Fruit fly (Drosophila melanogaster): ENCODE results near the gene rudhira.

Gene rudhira

dm6 chrX:11816434-11816948 is at the start of gene rudhira, which contains the start of gene CG1578:
rudhira (plus strand) TSS chrX:11816898.
CG1578 (minus strand) TSS chrX:11816551.
- no peak for TF ChIP-seq Dll (optimal IDR thresholded peaks at IDR 0.05)
- TF ChIP-seq pan (optimal IDR thresholded peaks at IDR 0.05), result no peak
- no peak for TF ChIP-seq CG8478 (optimal IDR thresholded peaks at IDR 0.05)
- no peak for TF ChIP-seq EcR (GFP tag; optimal IDR thresholded peaks at IDR 0.05)
- TF ChIP-seq usp (GFP tag; optimal IDR thresholded peaks at IDR 0.05), result no peak
- TF ChIP-seq psq (optimal IDR thresholded peaks at IDR 0.05), result no peak

DNA sequence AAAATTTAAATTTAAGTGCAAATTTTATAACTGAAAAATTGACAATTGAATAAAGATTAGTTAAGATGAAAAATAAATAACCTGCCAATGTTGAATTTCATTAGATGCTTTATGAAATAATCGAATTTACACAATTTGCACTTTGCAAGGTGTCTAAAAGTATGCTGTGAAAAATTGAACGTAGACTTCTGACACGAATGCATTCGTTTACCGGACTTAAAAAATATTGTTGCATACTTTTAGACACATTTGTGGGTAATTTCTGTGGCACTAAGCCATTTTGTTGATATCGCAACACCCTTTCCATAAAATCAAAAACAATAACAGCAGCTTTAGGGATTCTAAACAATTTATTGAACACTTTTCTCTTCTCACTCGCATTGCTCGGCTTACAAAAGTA is 47.3 kb upstream of the rudhira start:
- TF ChIP-seq usp (GFP tag; optimal IDR thresholded peaks at IDR 0.05), result no peak
- no peak for TF ChIP-seq Dll (optimal IDR thresholded peaks at IDR 0.05)
- no peak for TF ChIP-seq EcR (GFP tag; optimal IDR thresholded peaks at IDR 0.05)
- no peak for TF ChIP-seq psq (optimal IDR thresholded peaks at IDR 0.05)
- TF ChIP-seq CG8478 (optimal IDR thresholded peaks at IDR 0.05), result no peak
- TF ChIP-seq pan (optimal IDR thresholded peaks at IDR 0.05), result no peak

DNA sequence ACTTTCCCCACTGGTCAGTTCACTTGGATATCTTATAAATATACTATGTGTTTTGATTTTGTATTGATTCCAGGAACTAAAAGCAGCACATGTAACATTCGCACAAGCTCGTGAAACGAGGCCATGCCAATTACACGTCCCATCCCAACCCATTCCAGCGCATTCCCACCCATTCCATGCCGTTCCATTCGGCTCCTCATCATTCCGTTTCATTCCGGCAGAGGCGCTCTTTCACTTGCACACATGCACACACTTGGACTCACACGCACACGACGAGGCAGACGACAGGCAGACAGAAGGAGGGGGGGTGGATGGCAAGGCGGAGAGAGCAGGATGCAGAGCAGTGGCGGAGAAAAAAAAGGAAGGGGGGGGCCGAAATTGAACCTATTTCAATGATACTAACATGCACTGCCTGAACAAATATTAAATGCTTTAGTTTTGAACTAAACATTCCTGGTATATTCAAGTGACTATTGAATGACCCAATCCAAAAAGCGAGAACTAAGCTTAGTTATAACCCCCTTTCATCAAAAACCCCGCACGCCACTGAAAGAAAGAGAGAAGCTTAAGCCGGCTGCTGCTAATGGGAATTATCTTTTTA is 40.6 kb upstream of the rudhira start:
- TF ChIP-seq Dll (optimal IDR thresholded peaks at IDR 0.05), result no peak
- no peak for TF ChIP-seq EcR (GFP tag; optimal IDR thresholded peaks at IDR 0.05)
- TF ChIP-seq CG8478 (optimal IDR thresholded peaks at IDR 0.05), result no peak
- TF ChIP-seq psq (optimal IDR thresholded peaks at IDR 0.05), result no peak
- TF ChIP-seq pan (optimal IDR thresholded peaks at IDR 0.05), result no peak
- no peak for TF ChIP-seq usp (GFP tag; optimal IDR thresholded peaks at IDR 0.05)

dm6 chrX:11778734-11779220 is 37.9 kb upstream of the rudhira start, which contains the start of gene dy:
dy (minus strand) TSS chrX:11778784.
- TF ChIP-seq usp (GFP tag; optimal IDR thresholded peaks at IDR 0.05), result no peak
- TF ChIP-seq Dll (optimal IDR thresholded peaks at IDR 0.05), result no peak
- no peak for TF ChIP-seq CG8478 (optimal IDR thresholded peaks at IDR 0.05)
- TF ChIP-seq pan (optimal IDR thresholded peaks at IDR 0.05), result no peak
- TF ChIP-seq psq (optimal IDR thresholded peaks at IDR 0.05), result no peak
- TF ChIP-seq EcR (GFP tag; optimal IDR thresholded peaks at IDR 0.05), result no peak

DNA sequence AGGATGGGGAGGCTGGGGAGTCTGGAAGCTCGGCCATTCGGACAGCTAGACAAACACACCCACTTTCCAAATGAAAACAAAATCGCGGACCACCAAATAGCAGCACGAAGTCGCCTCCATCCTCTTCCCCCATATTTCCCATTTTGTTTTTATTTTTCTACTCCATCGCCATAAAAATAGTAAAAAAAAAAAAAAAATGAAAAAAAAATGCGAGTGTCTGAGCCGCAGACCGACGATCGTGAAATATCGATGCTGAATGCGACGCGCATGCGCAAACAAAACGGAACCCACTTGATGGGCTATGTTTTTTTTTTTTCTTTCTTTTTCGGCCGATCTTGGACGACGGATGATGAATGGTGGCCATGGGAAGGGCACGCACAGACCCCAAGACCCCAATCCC is 31.7 kb upstream of the rudhira start:
- no peak for TF ChIP-seq CG8478 (optimal IDR thresholded peaks at IDR 0.05)

DNA sequence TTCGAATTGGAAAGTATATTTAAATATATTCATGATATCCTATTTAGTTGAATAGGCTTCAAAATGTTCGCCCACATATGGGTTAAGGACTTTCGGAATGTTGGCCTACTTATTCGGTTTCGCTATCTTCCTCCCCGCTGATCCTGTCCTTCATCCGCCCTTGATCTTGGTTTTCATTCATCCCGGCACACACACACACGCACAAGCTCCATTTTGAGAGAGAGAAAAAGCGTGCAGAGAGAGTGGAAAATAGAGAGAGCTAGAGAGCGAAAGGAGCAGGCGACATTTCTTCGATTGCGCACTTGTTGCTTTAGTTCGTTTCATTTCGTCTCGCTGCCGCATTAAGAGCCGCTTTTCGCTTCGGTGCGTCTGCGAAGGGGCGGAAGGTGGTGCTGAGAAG is 29.6 kb upstream of the rudhira start, which contains the start of gene Karl:
TSS of gene Karl (plus strand) at position 301 of the 400 bp plus-strand sequence.
- no peak for TF ChIP-seq Dll (optimal IDR thresholded peaks at IDR 0.05)
- TF ChIP-seq CG8478 (optimal IDR thresholded peaks at IDR 0.05), result no peak
- TF ChIP-seq usp (GFP tag; optimal IDR thresholded peaks at IDR 0.05), result no peak
- no peak for TF ChIP-seq EcR (GFP tag; optimal IDR thresholded peaks at IDR 0.05)
- no peak for TF ChIP-seq psq (optimal IDR thresholded peaks at IDR 0.05)
- no peak for TF ChIP-seq pan (optimal IDR thresholded peaks at IDR 0.05)

DNA sequence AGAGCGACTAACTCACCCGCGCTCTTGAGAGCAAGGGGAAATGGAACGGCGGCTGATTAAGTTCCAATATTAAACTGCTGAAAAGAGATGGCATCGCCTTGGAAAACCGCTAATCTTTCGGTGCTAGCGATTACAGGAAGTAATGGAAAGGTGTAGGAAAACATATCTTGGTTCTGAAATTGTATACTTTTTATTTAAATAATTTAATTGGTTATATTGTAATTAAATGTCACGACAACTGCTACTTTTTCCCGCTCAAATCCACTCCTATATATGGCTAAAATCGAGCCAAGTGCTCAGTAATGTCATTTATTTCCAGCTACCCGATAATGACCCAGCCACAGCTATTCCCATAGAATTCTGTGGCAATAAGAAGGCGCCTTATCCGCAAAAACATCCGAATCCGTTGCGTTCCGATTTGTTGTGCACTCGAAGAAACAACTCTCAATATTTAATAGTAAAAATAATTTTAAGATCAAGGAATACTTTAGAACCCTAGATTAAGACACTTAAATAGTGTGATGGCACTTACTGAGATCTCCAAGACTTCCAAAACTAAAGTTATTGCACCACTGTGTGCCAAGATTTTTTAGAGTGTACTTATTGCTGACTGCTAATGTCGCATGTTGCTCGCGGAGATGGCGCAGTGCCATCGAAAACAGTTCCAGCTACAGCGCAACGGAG is 28.4 kb upstream of the rudhira start:
- TF ChIP-seq CG8478 (optimal IDR thresholded peaks at IDR 0.05) (no peak), psq (optimal IDR thresholded peaks at IDR 0.05) (no peak), EcR (GFP tag; optimal IDR thresholded peaks at IDR 0.05) (no peak), usp (GFP tag; optimal IDR thresholded peaks at IDR 0.05) (no peak), Dll (optimal IDR thresholded peaks at IDR 0.05) (no peak), pan (optimal IDR thresholded peaks at IDR 0.05) (no peak)

dm6 chrX:11792415-11793328 is 24.0 kb upstream of the rudhira start, which contains the start of gene CkIIbeta:
CkIIbeta (plus strand) TSS chrX:11792533.
- TF ChIP-seq Dll (optimal IDR thresholded peaks at IDR 0.05), result no peak
- no peak for TF ChIP-seq psq (optimal IDR thresholded peaks at IDR 0.05)
- no peak for TF ChIP-seq pan (optimal IDR thresholded peaks at IDR 0.05)
- TF ChIP-seq usp (GFP tag; optimal IDR thresholded peaks at IDR 0.05), result no peak
- TF ChIP-seq EcR (GFP tag; optimal IDR thresholded peaks at IDR 0.05), result no peak
- TF ChIP-seq CG8478 (optimal IDR thresholded peaks at IDR 0.05), result no peak

- no peak for TF ChIP-seq CG8478 (optimal IDR thresholded peaks at IDR 0.05)
- TF ChIP-seq Dll (optimal IDR thresholded peaks at IDR 0.05), result no peak
- TF ChIP-seq psq (optimal IDR thresholded peaks at IDR 0.05), result no peak
- TF ChIP-seq pan (optimal IDR thresholded peaks at IDR 0.05), result no peak
- no peak for TF ChIP-seq usp (GFP tag; optimal IDR thresholded peaks at IDR 0.05)
- TF ChIP-seq EcR (GFP tag; optimal IDR thresholded peaks at IDR 0.05), result no peak
Observed at dm6 chrX:11793434-11793833, 23.3 kb upstream of the rudhira start.

dm6 chrX:11796925-11797324 is 19.8 kb upstream of the rudhira start:
- TF ChIP-seq EcR (GFP tag; optimal IDR thresholded peaks at IDR 0.05) (no peak), pan (optimal IDR thresholded peaks at IDR 0.05) (no peak), Dll (optimal IDR thresholded peaks at IDR 0.05) (no peak), psq (optimal IDR thresholded peaks at IDR 0.05) (no peak), usp (GFP tag; optimal IDR thresholded peaks at IDR 0.05) (no peak), CG8478 (optimal IDR thresholded peaks at IDR 0.05) (no peak)

dm6 chrX:11798522-11798921 is 18.2 kb upstream of the rudhira start:
- no peak for TF ChIP-seq psq (optimal IDR thresholded peaks at IDR 0.05)

Data from whole organism.